Worm (Caenorhabditis elegans): ENCODE data around the gene R08C7.5.
A peak's percentile ranks its signal among the peaks of the same experiment; 100 is the strongest.

Gene R08C7.5

ce11 chrIV:4408714-4409113 is 21.3 kb upstream of the R08C7.5 start:
- TF ChIP-seq dox-1 (GFP tag; IDR thresholded peaks at IDR 0.05) (0 out of 2 replicates have a peak, but pooled peaks have one; percentile 36), ztf-26 (tag; optimal IDR thresholded peaks at IDR 0.05) (peak; percentile 20), chd-7 (tag; optimal IDR thresholded peaks at IDR 0.05) (peak; percentile 17), cebp-1 (GFP tag; IDR thresholded peaks at IDR 0.05) (no peak), cebp-1 (tag; optimal IDR thresholded peaks at IDR 0.05) (peak; percentile 28), ceh-40 (GFP tag; IDR thresholded peaks at IDR 0.05) (no peak), snpc-1.1 (tag; optimal IDR thresholded peaks at IDR 0.05; ENCODE audit: insufficient read depth) (no peak), madf-3 (GFP tag; IDR thresholded peaks at IDR 0.05) (0 out of 2 replicates have a peak, but pooled peaks have one; percentile 12), hmg-1.2 (GFP tag; IDR thresholded peaks at IDR 0.05) (no peak), ceh-79 (tag; optimal IDR thresholded peaks at IDR 0.05) (no peak), repo-1 (tag; optimal IDR thresholded peaks at IDR 0.05) (peak; percentile 7), attf-5 (GFP tag; optimal IDR thresholded peaks at IDR 0.05) (peak; percentile 10), ztf-22 (GFP tag; optimal IDR thresholded peaks at IDR 0.05) (peak; percentile 5), lin-26 (GFP tag; IDR thresholded peaks at IDR 0.05) (no peak), zfh-2 (GFP tag; conservative IDR thresholded peaks at IDR 0.05) (peak; percentile 58; the same call in 1 of the 2 replicates), egl-44 (GFP tag; IDR thresholded peaks at IDR 0.05) (0 out of 2 replicates have a peak, but pooled peaks have one; percentile 51), tbp1 (GFP tag; optimal IDR thresholded peaks at IDR 0.05) (peak; percentile 6), mel-28 (tag; optimal IDR thresholded peaks at IDR 0.05; ENCODE audit: borderline replicate concordance) (no peak), Y95B8A.8 (GFP tag; IDR thresholded peaks at IDR 0.05) (0 out of 2 replicates have a peak, but pooled peaks have one; percentile 20)

- TF ChIP-seq die-1 (tag; optimal IDR thresholded peaks at IDR 0.05) (no peak), F57C9.4 (tag; optimal IDR thresholded peaks at IDR 0.05) (no peak), lin-26 (GFP tag; IDR thresholded peaks at IDR 0.05) (no peak), ztf-6 (GFP tag; IDR thresholded peaks at IDR 0.05) (no peak), hlh-26 (GFP tag; conservative IDR thresholded peaks at IDR 0.05) (no peak), Y79H2A.3 (GFP tag; conservative IDR thresholded peaks at IDR 0.05) (no peak), madf-3 (GFP tag; IDR thresholded peaks at IDR 0.05) (no peak), ceh-27 (GFP tag; optimal IDR thresholded peaks at IDR 0.05) (no peak), zfh-2 (GFP tag; conservative IDR thresholded peaks at IDR 0.05) (no peak), nhr-27 (tag; optimal IDR thresholded peaks at IDR 0.05) (no peak), Y67H2A.10 (GFP tag; conservative IDR thresholded peaks at IDR 0.05) (no peak), chd-7 (tag; optimal IDR thresholded peaks at IDR 0.05) (no peak), aptf-3 (GFP tag; IDR thresholded peaks at IDR 0.05) (no peak), ztf-28 (GFP tag; IDR thresholded peaks at IDR 0.05) (no peak)
Measured at ce11 chrIV:4410526-4410925, 19.5 kb upstream of the R08C7.5 start.

- TF ChIP-seq athp-1 (tag; optimal IDR thresholded peaks at IDR 0.05) (no peak), F22D6.2 (tag; optimal IDR thresholded peaks at IDR 0.05) (no peak), snpc-1.1 (tag; optimal IDR thresholded peaks at IDR 0.05; ENCODE audit: insufficient read depth) (no peak), K11D2.4 (GFP tag; IDR thresholded peaks at IDR 0.05) (no peak), cebp-1 (GFP tag; IDR thresholded peaks at IDR 0.05) (no peak), cebp-1 (tag; optimal IDR thresholded peaks at IDR 0.05) (no peak), ceh-91 (GFP tag; IDR thresholded peaks at IDR 0.05) (no peak), attf-5 (GFP tag; optimal IDR thresholded peaks at IDR 0.05) (no peak), nfyb-1 (GFP tag; IDR thresholded peaks at IDR 0.05) (no peak), Y79H2A.3 (GFP tag; conservative IDR thresholded peaks at IDR 0.05) (no peak), lsy-27 (tag; optimal IDR thresholded peaks at IDR 0.05; ENCODE audit: borderline replicate concordance, insufficient read depth) (no peak), F23B12.7 (tag; optimal IDR thresholded peaks at IDR 0.05; ENCODE audit: insufficient read depth) (no peak), lin-54 (GFP tag; optimal IDR thresholded peaks at IDR 0.05) (no peak), let-607 (tag; optimal IDR thresholded peaks at IDR 0.05) (no peak), mel-28 (tag; optimal IDR thresholded peaks at IDR 0.05; ENCODE audit: borderline replicate concordance) (no peak)
Measured at ce11 chrIV:4411311-4411947, 18.6 kb upstream of the R08C7.5 start.

Data from whole organism, young adult.